Fruit fly (Drosophila melanogaster) whole organism: Measurements from ENCODE around the gene pbl.

Experiments used
- CG8478 ChIP-seq: fragments of >200 bp; optimal IDR thresholded peaks from 2 replicates; lab custom pipeline; 2018; ENCODE audit warnings: inconsistent platforms
- Dll ChIP-seq: fragments of >200 bp; optimal IDR thresholded peaks from 2 replicates; lab custom pipeline; 2017
- psq ChIP-seq: fragments of >200 bp; optimal IDR thresholded peaks from 2 replicates; lab custom pipeline; 2017

DNA sequence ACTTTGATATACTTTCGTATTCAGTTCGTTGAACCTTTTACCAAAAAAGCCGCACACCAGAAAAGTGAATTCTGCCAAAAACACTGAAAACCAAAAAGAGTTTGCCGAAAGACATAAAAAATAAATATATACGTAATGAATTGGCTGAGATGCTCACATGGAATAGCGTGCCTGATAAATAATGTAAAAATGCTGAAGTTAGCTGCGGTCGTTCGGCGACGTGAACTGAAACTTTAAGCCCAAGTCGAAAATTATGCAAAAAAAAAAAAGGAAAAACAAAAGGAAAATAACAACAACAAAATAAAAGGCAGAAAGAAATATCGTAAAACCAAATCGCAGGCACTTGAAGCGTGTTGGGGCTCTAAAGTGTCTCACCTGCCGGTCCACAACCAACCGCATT, 32.1 kb downstream of the pbl start:
- TF ChIP-seq CG8478 (lab: Kevin White, UChicago) (no peak), psq (lab: Kevin White, UChicago) (no peak), Dll (lab: Kevin White, UChicago) (no peak)
